Worm (Caenorhabditis elegans): ENCODE measurements around the gene spig-8.

DNA sequence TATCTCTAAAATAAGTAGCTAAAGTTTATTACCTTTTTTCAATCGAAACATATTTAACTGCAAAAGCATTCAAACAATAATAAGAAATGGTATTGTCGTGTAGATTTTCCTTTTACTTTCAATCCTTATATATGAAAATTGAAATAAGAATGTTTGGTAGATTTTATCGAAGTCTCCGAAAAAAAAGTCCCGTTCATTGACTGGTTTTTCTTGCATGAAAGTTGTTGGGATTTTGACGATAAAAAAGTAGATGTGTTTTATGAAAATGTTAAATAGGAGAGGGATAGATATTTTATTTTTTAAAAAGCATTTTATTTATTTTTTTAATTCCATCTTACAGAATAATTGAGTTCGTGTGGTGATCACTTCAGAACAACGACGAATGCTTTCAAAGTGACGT, 38.8 kb upstream of the spig-8 start, which contains the start of gene C33G8.13:
- no peak for TF ChIP-seq nhr-237 (tag; optimal IDR thresholded peaks at IDR 0.05)
- TF ChIP-seq nhr-76 (tag; optimal IDR thresholded peaks at IDR 0.05): no peak
- TF ChIP-seq unc-39 (tag; optimal IDR thresholded peaks at IDR 0.05): no peak
- no peak for TF ChIP-seq snpc-4 (tag; optimal IDR thresholded peaks at IDR 0.05)
- no peak for TF ChIP-seq unc-62 (GFP tag; optimal IDR thresholded peaks at IDR 0.05)
- no peak for TF ChIP-seq nhr-12 (tag; optimal IDR thresholded peaks at IDR 0.05)
- TF ChIP-seq mab-5 (tag; optimal IDR thresholded peaks at IDR 0.05): no peak
- no peak for TF ChIP-seq pha-4 (tag; optimal IDR thresholded peaks at IDR 0.05)
